Fruit fly (Drosophila melanogaster) whole organism, pupa: ENCODE data around the gene CG34167.

Experiments
- CG10348 ChIP-seq: fragments of 200-800 bp; sonication (Bioruptor generic); IDR thresholded peaks from 2 replicates; pipeline ENCODE4 v1.3.6; 2022; ENCODE audit warnings: missing biosample characterization, missing genetic modification characterization
- CG32121 ChIP-seq: fragments of 200-800 bp; sonication (Bioruptor generic); IDR thresholded peaks from 2 replicates; pipeline ENCODE4 v1.3.6; 2022; ENCODE audit warnings: missing biosample characterization, missing genetic modification characterization
- Snoo ChIP-seq: fragments of 200-800 bp; sonication (Bioruptor generic); optimal IDR thresholded peaks from 3 replicates; lab custom pipeline; 2017; ENCODE audit warnings: missing biosample characterization, mild to moderate bottlenecking, missing genetic modification characterization, inconsistent platforms
- fd96Ca ChIP-seq: fragments of 200-800 bp; sonication (Bioruptor generic); IDR thresholded peaks from 3 replicates; pipeline ENCODE4 v1.3.6; 2022; ENCODE audit warnings: missing biosample characterization, missing genetic modification characterization

- TF ChIP-seq fd96Ca, result no peak
- no peak for TF ChIP-seq Snoo
- TF ChIP-seq CG10348 (GFP tag; lab: Robert Waterston, UW), result no peak
- no peak for TF ChIP-seq CG32121 (GFP tag; lab: Robert Waterston, UW)
Measured at dm6 chr2L:16042385-16043071, 39.1 kb upstream of the CG34167 start.
